Worm (Caenorhabditis elegans) whole organism, young adult: Measurements from ENCODE around the gene msp-50.
"Not testable (repeated sequence)": the region's sequence is repeated elsewhere in the genome, so short reads cannot be mapped to it uniquely, and the experiment has no call there.

ENCODE experiments used
- B0035.1 ChIP-seq: sonication (generic microtip); optimal IDR thresholded peaks from 2 replicates; lab custom pipeline; 2016; ENCODE audit warnings: missing genetic modification characterization, mild to moderate bottlenecking, missing compliant biosample characterization, missing genotype, missing genetic modification reagents
- C06A6.2 ChIP-seq: fragments of 200-800 bp; sonication (Bioruptor generic); conservative IDR thresholded peaks from 2 replicates; pipeline ENCODE4 v1.3.6; 2022; ENCODE audit warnings: missing genetic modification characterization, missing compliant biosample characterization
- C17E4.6 ChIP-seq: fragments of 200-800 bp; sonication (Bioruptor generic); IDR thresholded peaks from 2 replicates; pipeline ENCODE4 v1.3.6; 2022; ENCODE audit warnings: missing genetic modification reagents, missing genetic modification characterization, missing compliant biosample characterization
- D2030.7 ChIP-seq: fragments of 200-800 bp; sonication (Bioruptor generic); IDR thresholded peaks from 2 replicates; pipeline ENCODE4 v1.3.6; 2022; ENCODE audit warnings: missing genetic modification reagents, missing genetic modification characterization, missing compliant biosample characterization
- F10E7.11 ChIP-seq: sonication (generic microtip); optimal IDR thresholded peaks from 2 replicates; lab custom pipeline; 2017; ENCODE audit warnings: mild to moderate bottlenecking, missing genetic modification characterization, moderate library complexity, missing compliant biosample characterization
- F23B12.7 ChIP-seq: sonication (generic microtip); optimal IDR thresholded peaks from 2 replicates; lab custom pipeline; 2017; ENCODE audit warnings: missing genetic modification characterization, mild to moderate bottlenecking, missing compliant biosample characterization, antibody characterized with exemption, moderate library complexity; ENCODE audit not compliant: insufficient read depth
- F37B4.10 ChIP-seq: fragments of 200-800 bp; sonication (Bioruptor generic); IDR thresholded peaks from 2 replicates; pipeline ENCODE4 v1.3.6; 2022; ENCODE audit warnings: missing genetic modification characterization, missing compliant biosample characterization
- F52B5.7 ChIP-seq: sonication (generic microtip); optimal IDR thresholded peaks from 2 replicates; lab custom pipeline; 2016; ENCODE audit warnings: mild to moderate bottlenecking, missing genetic modification characterization, missing compliant biosample characterization
- T26A5.8 ChIP-seq: sonication (generic microtip); optimal IDR thresholded peaks from 2 replicates; lab custom pipeline; 2016; ENCODE audit warnings: missing genetic modification characterization, missing compliant biosample characterization
- Y53G8AR.9 ChIP-seq: fragments of 200-800 bp; sonication (Bioruptor generic); conservative IDR thresholded peaks from 2 replicates; pipeline ENCODE4 v1.3.6; 2022; ENCODE audit warnings: missing genetic modification reagents, missing genetic modification characterization, missing compliant biosample characterization
- Y56A3A.18 ChIP-seq: fragments of 200-800 bp; sonication (Bioruptor generic); IDR thresholded peaks from 2 replicates; pipeline ENCODE4 v1.3.6; 2022; ENCODE audit warnings: missing genetic modification reagents, missing genetic modification characterization, missing compliant biosample characterization
- Y95B8A.8 ChIP-seq: fragments of 200-800 bp; sonication (Bioruptor generic); IDR thresholded peaks from 2 replicates; pipeline ENCODE4 v1.3.6; 2022; ENCODE audit warnings: missing genetic modification reagents, missing genetic modification characterization, missing compliant biosample characterization
- ama-1 ChIP-seq, 3 experiments: fragments of 150-350 bp in 1 of 3; sonication (generic microtip) in 2 of 3; optimal IDR thresholded peaks; 2 replicates each; lab custom pipeline; 2014 to 2018; ENCODE audit warnings: missing biosample characterization in 2 of 3, missing genetic modification characterization in 2 of 3, missing genetic modification reagents in 2 of 3
- aptf-2 ChIP-seq: fragments of 200-800 bp; sonication (Bioruptor generic); conservative IDR thresholded peaks from 2 replicates; pipeline ENCODE4 v1.3.6; 2022; ENCODE audit warnings: missing genetic modification reagents, missing genetic modification characterization, missing compliant biosample characterization
- atf-7 ChIP-seq: sonication (generic microtip); optimal IDR thresholded peaks from 2 replicates; lab custom pipeline; 2017; ENCODE audit warnings: mild to moderate bottlenecking, missing genetic modification characterization, missing compliant biosample characterization
- athp-1 ChIP-seq: sonication (generic microtip); optimal IDR thresholded peaks from 2 replicates; lab custom pipeline; 2017; ENCODE audit warnings: mild to moderate bottlenecking, missing genetic modification characterization, missing compliant biosample characterization
- ceh-40 ChIP-seq: fragments of 200-800 bp; sonication (Bioruptor generic); IDR thresholded peaks from 2 replicates; pipeline ENCODE4 v1.3.6; 2022; ENCODE audit warnings: missing genetic modification characterization, missing compliant biosample characterization
- chd-7 ChIP-seq: sonication (generic microtip); optimal IDR thresholded peaks from 2 replicates; lab custom pipeline; 2016; ENCODE audit warnings: mild to moderate bottlenecking, missing genetic modification characterization, moderate library complexity, missing compliant biosample characterization
- dox-1 ChIP-seq: fragments of 200-800 bp; sonication (Bioruptor generic); IDR thresholded peaks from 2 replicates; pipeline ENCODE4 v1.3.6; 2022; ENCODE audit warnings: missing genetic modification reagents, missing genetic modification characterization, missing compliant biosample characterization
- dpl-1 ChIP-seq: fragments of 150-350 bp; optimal IDR thresholded peaks from 2 replicates; lab custom pipeline; 2014; ENCODE audit warnings: missing biosample characterization, missing genetic modification reagents, missing genetic modification characterization
- efl-1 ChIP-seq: fragments of 150-350 bp; optimal IDR thresholded peaks from 2 replicates; lab custom pipeline; 2014; ENCODE audit warnings: missing biosample characterization, missing genetic modification reagents, missing genetic modification characterization
- egrh-3 ChIP-seq: fragments of 200-800 bp; sonication (Bioruptor generic); IDR thresholded peaks from 2 replicates; pipeline ENCODE4 v1.3.6; 2022; ENCODE audit warnings: missing genetic modification reagents, missing genetic modification characterization, missing compliant biosample characterization
- hlh-12 ChIP-seq: sonication (generic microtip); optimal IDR thresholded peaks from 2 replicates; lab custom pipeline; 2016; ENCODE audit warnings: missing genetic modification characterization, missing compliant biosample characterization
- lin-35 ChIP-seq, 3 experiments: fragments of 150-350 bp in 2 of 3; sonication (generic microtip) in 1 of 3; optimal IDR thresholded peaks; 2 replicates each; lab custom pipeline; 2014 to 2018; ENCODE audit warnings: missing biosample characterization in 3 of 3, missing genetic modification characterization in 3 of 3, missing genetic modification reagents in 3 of 3
- lin-40 ChIP-seq: sonication (generic microtip); optimal IDR thresholded peaks from 2 replicates; lab custom pipeline; 2016; ENCODE audit warnings: missing genetic modification characterization, mild to moderate bottlenecking, missing compliant biosample characterization, missing genotype, missing genetic modification reagents
- lin-54 ChIP-seq: fragments of 200-800 bp; sonication (Bioruptor generic); optimal IDR thresholded peaks from 2 replicates; lab custom pipeline; 2018; ENCODE audit warnings: mild to moderate bottlenecking, missing genetic modification characterization, missing compliant biosample characterization
- lsy-27 ChIP-seq: sonication (generic microtip); optimal IDR thresholded peaks from 2 replicates; lab custom pipeline; 2017; ENCODE audit warnings: missing genetic modification characterization, mild to moderate bottlenecking, missing compliant biosample characterization, antibody characterized with exemption, missing genotype, borderline replicate concordance; ENCODE audit not compliant: insufficient read depth
- mcd-1 ChIP-seq: fragments of 200-800 bp; sonication (Bioruptor generic); IDR thresholded peaks from 2 replicates; pipeline ENCODE4 v1.3.6; 2022; ENCODE audit warnings: missing genetic modification reagents, missing genetic modification characterization, missing compliant biosample characterization
- mes-4 ChIP-seq: sonication (generic microtip); optimal IDR thresholded peaks from 2 replicates; lab custom pipeline; 2016; ENCODE audit warnings: missing genotype, missing genetic modification characterization, missing compliant biosample characterization
- nfya-1 ChIP-seq: sonication (generic microtip); optimal IDR thresholded peaks from 2 replicates; lab custom pipeline; 2017; ENCODE audit warnings: antibody characterized with exemption, missing compliant biosample characterization, missing genetic modification characterization, borderline replicate concordance; ENCODE audit not compliant: insufficient read depth
- pha-4 ChIP-seq: fragments of 150-350 bp; sonication (generic microtip); optimal IDR thresholded peaks from 2 replicates; lab custom pipeline; 2014; ENCODE audit warnings: missing biosample characterization, missing genetic modification reagents, missing genetic modification characterization
- rec-8 ChIP-seq, 2 experiments: sonication (generic microtip); optimal IDR thresholded peaks; 2 replicates each; lab custom pipeline; 2016; ENCODE audit warnings: mild to moderate bottlenecking in 2 of 2, missing genetic modification characterization in 2 of 2, missing genetic modification reagents in 2 of 2, missing genotype in 2 of 2, missing biosample characterization in 1 of 2, missing compliant biosample characterization in 1 of 2, moderate library complexity in 1 of 2
- sdz-38 ChIP-seq: sonication (generic microtip); optimal IDR thresholded peaks from 2 replicates; lab custom pipeline; 2016; ENCODE audit warnings: missing genotype, missing genetic modification characterization, missing compliant biosample characterization
- snpc-1.1 ChIP-seq: sonication (generic microtip); optimal IDR thresholded peaks from 2 replicates; lab custom pipeline; 2017; ENCODE audit warnings: missing genetic modification characterization, mild to moderate bottlenecking, missing compliant biosample characterization, antibody characterized with exemption, moderate library complexity, missing genotype, missing genetic modification reagents; ENCODE audit not compliant: insufficient read depth
- snpc-1.3 ChIP-seq: sonication (generic microtip); optimal IDR thresholded peaks from 2 replicates; lab custom pipeline; 2017; ENCODE audit warnings: missing genetic modification characterization, mild to moderate bottlenecking, missing compliant biosample characterization, antibody characterized with exemption, moderate library complexity, missing genotype, missing genetic modification reagents; ENCODE audit not compliant: insufficient read depth
- tlf-1 ChIP-seq: fragments of 200-800 bp; sonication (Bioruptor generic); optimal IDR thresholded peaks from 2 replicates; lab custom pipeline; 2018; ENCODE audit warnings: mild to moderate bottlenecking, missing genetic modification characterization, missing compliant biosample characterization
- unc-130 ChIP-seq: sonication (generic microtip); optimal IDR thresholded peaks from 2 replicates; lab custom pipeline; 2016; ENCODE audit warnings: missing genetic modification reagents, missing genetic modification characterization, missing compliant biosample characterization
- zfh-2 ChIP-seq: fragments of 200-800 bp; sonication (Bioruptor generic); conservative IDR thresholded peaks from 2 replicates; pipeline ENCODE4 v1.3.6; 2022; ENCODE audit warnings: missing genetic modification reagents, missing genetic modification characterization, missing compliant biosample characterization
- zim-3 ChIP-seq: sonication (generic microtip); optimal IDR thresholded peaks from 2 replicates; lab custom pipeline; 2017; ENCODE audit warnings: mild to moderate bottlenecking, missing genetic modification characterization, moderate library complexity, missing compliant biosample characterization

Gene msp-50

DNA sequence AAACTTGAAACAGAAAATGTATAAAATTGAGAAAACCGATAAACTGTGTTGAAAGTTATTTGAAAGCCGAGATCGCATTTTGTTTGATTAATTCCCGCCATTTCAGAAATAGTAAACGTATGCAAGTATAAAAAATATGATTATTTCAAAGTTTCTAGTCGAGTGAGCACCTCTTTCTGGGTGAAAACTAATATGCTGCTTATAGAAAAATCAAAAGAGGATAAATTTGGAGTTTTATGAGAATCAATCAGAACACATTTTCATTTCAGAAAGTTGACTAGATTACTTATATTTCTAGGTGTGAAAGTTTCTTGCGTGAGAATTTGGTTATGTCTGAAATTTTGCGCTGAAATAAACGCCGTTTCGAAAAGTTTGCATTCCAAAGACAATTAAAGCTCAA lies 42.1 kb upstream of the msp-50 start, which contains the start of gene srb-13:
Gene srb-13, minus strand, starts transcription at position 101 of the 400 bp plus-strand sequence.
- TF ChIP-seq sdz-38 (tag; lab: Kevin White, UChicago) (no peak), snpc-1.1 (tag; lab: Kevin White, UChicago) (no peak), zim-3 (no peak), Y53G8AR.9 (GFP tag; lab: Robert Waterston, UW) (no peak), mes-4 (tag; lab: Kevin White, UChicago) (no peak), C06A6.2 (GFP tag; lab: Robert Waterston, UW) (no peak), F23B12.7 (no peak), unc-130 (GFP tag; lab: Kevin White, UChicago) (no peak), F52B5.7 (tag; lab: Kevin White, UChicago) (no peak), pha-4 (no peak), efl-1 (no peak), F37B4.10 (no peak), dox-1 (GFP tag; lab: Robert Waterston, UW) (no peak), atf-7 (tag; lab: Kevin White, UChicago) (no peak)

DNA sequence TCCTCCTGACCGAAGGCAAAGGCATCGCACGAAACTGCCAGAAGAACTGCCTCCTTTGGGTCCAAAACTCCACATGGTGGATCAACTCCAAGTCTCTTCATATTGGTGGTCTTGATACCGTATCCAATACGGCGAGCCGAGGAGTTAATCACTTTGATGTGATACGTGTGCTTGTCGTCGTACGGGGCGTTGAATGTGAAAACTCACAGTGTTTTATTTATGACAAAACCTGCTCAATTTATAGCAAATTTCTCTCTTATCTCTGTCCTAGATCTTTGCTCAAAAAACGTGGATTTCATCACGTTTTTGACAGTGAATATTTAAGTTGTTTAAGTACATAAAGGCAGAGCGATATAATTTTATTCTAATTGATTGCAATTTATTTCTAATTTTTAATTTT lies 40.8 kb upstream of the msp-50 start, which contains the start of gene F58A6.9:
Gene F58A6.9, minus strand, starts transcription at position 101 of the 400 bp plus-strand sequence.
- not testable (repeated sequence) for TF ChIP-seq hlh-12 (tag; lab: Kevin White, UChicago); Y56A3A.18 (GFP tag; lab: Robert Waterston, UW); athp-1 (tag; lab: Kevin White, UChicago)

DNA sequence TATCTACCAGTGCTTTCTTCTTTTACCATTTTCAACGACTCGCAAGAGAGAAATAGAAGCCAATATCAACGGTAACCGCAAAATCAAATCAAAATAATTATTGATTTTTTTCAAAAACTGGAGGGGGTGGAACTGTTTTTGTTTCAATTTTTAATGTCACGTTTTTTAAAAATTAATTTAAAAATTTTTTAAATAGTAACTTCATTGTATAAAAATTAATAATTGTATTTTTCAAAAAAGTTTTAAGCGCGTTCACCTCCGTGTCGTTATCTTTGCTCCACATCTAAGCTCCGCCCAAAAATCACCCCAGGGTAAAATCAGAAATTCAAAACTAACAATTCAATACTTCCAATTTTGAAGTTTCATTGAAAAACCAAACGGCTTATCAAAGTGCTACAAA lies 38.5 kb upstream of the msp-50 start, which contains the start of gene C27D6.11:
Gene C27D6.11, minus strand, starts transcription at position 101 of the 400 bp plus-strand sequence.
- TF ChIP-seq lsy-27 (tag; lab: Kevin White, UChicago) (no peak), ama-1 (optimal IDR thresholded peaks at IDR 0.05; lab: Kevin White, UChicago) (no peak), ama-1 (GFP tag; optimal IDR thresholded peaks at IDR 0.05; lab: Kevin White, UChicago) (no peak), chd-7 (tag; lab: Kevin White, UChicago) (no peak), lin-40 (no peak), lin-35 (GFP tag; optimal IDR thresholded peaks at IDR 0.05; lab: Kevin White, UChicago) (no peak)

DNA sequence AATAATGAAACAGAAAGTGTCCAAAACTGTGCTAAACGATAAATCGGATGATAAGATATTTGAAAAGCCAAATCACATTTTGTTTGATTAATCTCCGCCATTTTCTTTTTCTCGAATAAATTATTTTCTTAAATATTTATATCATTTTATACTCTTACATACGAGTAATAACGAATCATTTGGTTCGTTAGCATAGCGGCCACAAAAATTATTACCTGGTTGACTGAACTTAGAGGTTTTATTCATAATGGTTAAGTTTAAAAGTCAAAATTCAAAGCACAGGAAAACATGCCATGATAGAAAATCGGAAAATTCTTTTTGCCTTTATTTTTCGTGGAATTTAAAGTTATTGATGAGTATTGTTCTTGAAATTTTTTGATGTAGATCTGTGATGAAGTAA lies 36.3 kb upstream of the msp-50 start, which contains the start of gene srb-5:
Gene srb-5, minus strand, starts transcription at position 101 of the 400 bp plus-strand sequence.
- no peak for TF ChIP-seq snpc-1.3 (tag; lab: Kevin White, UChicago)
- no peak for TF ChIP-seq nfya-1 (tag; lab: Kevin White, UChicago)
- no peak for TF ChIP-seq tlf-1
- no peak for TF ChIP-seq mcd-1 (GFP tag; lab: Robert Waterston, UW)
- no peak for TF ChIP-seq B0035.1 (tag; lab: Kevin White, UChicago)
- no peak for TF ChIP-seq dpl-1 (GFP tag; lab: Kevin White, UChicago)
- TF ChIP-seq atf-7 (tag; lab: Kevin White, UChicago): no peak
- no peak for TF ChIP-seq athp-1 (tag; lab: Kevin White, UChicago)
- no peak for TF ChIP-seq T26A5.8
- TF ChIP-seq aptf-2 (GFP tag; lab: Robert Waterston, UW): no peak
- no peak for TF ChIP-seq egrh-3 (GFP tag; lab: Robert Waterston, UW)
- no peak for TF ChIP-seq ceh-40 (GFP tag; lab: Robert Waterston, UW)
- TF ChIP-seq lin-54 (GFP tag; lab: Kevin White, UChicago): no peak
- no peak for TF ChIP-seq rec-8 (tag; optimal IDR thresholded peaks at IDR 0.05; lab: Kevin White, UChicago)
- TF ChIP-seq Y95B8A.8 (GFP tag; lab: Robert Waterston, UW): no peak
- no peak for TF ChIP-seq zfh-2
- TF ChIP-seq sdz-38 (tag; lab: Kevin White, UChicago): no peak
- no peak for TF ChIP-seq C17E4.6
- no peak for TF ChIP-seq D2030.7
- TF ChIP-seq F10E7.11 (tag; lab: Kevin White, UChicago): no peak
